Fruit fly (Drosophila melanogaster) whole organism, wandering third instar larva: ENCODE data around the gene CG10587.

Experiments used
- HLH106 ChIP-seq: fragments of 200-800 bp; optimal IDR thresholded peaks from 3 replicates; lab custom pipeline; 2019; ENCODE audit warnings: missing biosample characterization, mild to moderate bottlenecking, missing genetic modification characterization, moderate library complexity
- Hr78 ChIP-seq: fragments of >200 bp; optimal IDR thresholded peaks from 2 replicates; lab custom pipeline; 2017; ENCODE audit warnings: missing biosample characterization, missing genetic modification characterization
- br ChIP-seq: fragments of 200-800 bp; sonication (Bioruptor generic); optimal IDR thresholded peaks from 2 replicates; lab custom pipeline; 2016; ENCODE audit warnings: missing biosample characterization, missing genetic modification characterization

- TF ChIP-seq br (no peak), HLH106 (no peak), Hr78 (no peak)
Observed at dm6 chr3L:20915111-20915510, 47.2 kb downstream of the CG10587 start.
